Fruit fly (Drosophila melanogaster) Kc167 (cell line): Measurements from ENCODE around the gene Mob3.

ENCODE experiments used
- h ChIP-seq: fragments of >200 bp; optimal IDR thresholded peaks from 3 replicates; lab custom pipeline; 2018; ENCODE audit warnings: missing external identifiers
- psq ChIP-seq: fragments of >200 bp; optimal IDR thresholded peaks from 2 replicates; lab custom pipeline; 2017; ENCODE audit warnings: missing external identifiers
- ttk ChIP-seq: sonication (Bioruptor generic); optimal IDR thresholded peaks from 2 replicates; lab custom pipeline; 2017; ENCODE audit warnings: missing external identifiers

dm6 chr2L:10232152-10232816 lies 32.9 kb upstream of the Mob3 start, which contains the start of gene eEF1delta:
- TF ChIP-seq ttk (lab: Kevin White, UChicago): no peak
- no peak for TF ChIP-seq psq (lab: Kevin White, UChicago)
- TF ChIP-seq h: no peak
